Worm (Caenorhabditis elegans) whole organism, late embryonic: ENCODE results near the gene apa-2.

Experiments used
- C38D4.7 ChIP-seq: fragments of 200-800 bp; sonication (Bioruptor generic); optimal IDR thresholded peaks from 2 replicates; lab custom pipeline; 2018; ENCODE audit warnings: mild to moderate bottlenecking, missing genetic modification characterization, moderate library complexity, missing compliant biosample characterization
- T23F11.4 ChIP-seq: fragments of 200-800 bp; sonication (Bioruptor generic); optimal IDR thresholded peaks from 2 replicates; lab custom pipeline; 2018; ENCODE audit warnings: mild to moderate bottlenecking, missing genetic modification characterization, missing compliant biosample characterization
- Y22D7AL.16 ChIP-seq: sonication (generic microtip); optimal IDR thresholded peaks from 2 replicates; lab custom pipeline; 2016; ENCODE audit warnings: missing genetic modification characterization, missing compliant biosample characterization
- ahr-1 ChIP-seq: sonication (generic microtip); optimal IDR thresholded peaks from 2 replicates; lab custom pipeline; 2016; ENCODE audit warnings: missing genetic modification characterization, missing compliant biosample characterization
- ama-1 ChIP-seq: fragments of 150-350 bp; optimal IDR thresholded peaks from 2 replicates; lab custom pipeline; 2014
- ceh-14 ChIP-seq: sonication (generic microtip); optimal IDR thresholded peaks from 2 replicates; lab custom pipeline; 2016; ENCODE audit warnings: missing genotype, missing genetic modification characterization, missing compliant biosample characterization
- ceh-19 ChIP-seq: fragments of 200-800 bp; sonication (Bioruptor generic); optimal IDR thresholded peaks from 2 replicates; lab custom pipeline; 2018; ENCODE audit warnings: mild to moderate bottlenecking, missing genetic modification characterization, missing compliant biosample characterization
- ceh-2 ChIP-seq: sonication (generic microtip); optimal IDR thresholded peaks from 2 replicates; lab custom pipeline; 2016; ENCODE audit warnings: missing genotype, missing genetic modification characterization, missing compliant biosample characterization
- ceh-30 ChIP-seq: fragments of 150-350 bp; optimal IDR thresholded peaks from 2 replicates; lab custom pipeline; 2014; ENCODE audit warnings: missing biosample characterization, missing genetic modification characterization
- ceh-6 ChIP-seq: fragments of 200-800 bp; sonication (Bioruptor generic); optimal IDR thresholded peaks from 2 replicates; lab custom pipeline; 2018; ENCODE audit warnings: mild to moderate bottlenecking, missing genetic modification characterization, missing compliant biosample characterization
- ceh-9 ChIP-seq: sonication (generic microtip); optimal IDR thresholded peaks from 2 replicates; lab custom pipeline; 2016; ENCODE audit warnings: mild to moderate bottlenecking, missing genetic modification characterization, inconsistent platforms, missing compliant biosample characterization
- dmd-4 ChIP-seq: sonication (generic microtip); optimal IDR thresholded peaks from 2 replicates; lab custom pipeline; 2016; ENCODE audit warnings: borderline replicate concordance, missing genetic modification characterization, missing compliant biosample characterization
- ets-4 ChIP-seq: sonication (generic microtip); optimal IDR thresholded peaks from 2 replicates; lab custom pipeline; 2016; ENCODE audit warnings: missing genetic modification characterization, missing compliant biosample characterization
- eyg-1 ChIP-seq: sonication (generic microtip); optimal IDR thresholded peaks from 2 replicates; lab custom pipeline; 2016; ENCODE audit warnings: missing genotype, missing genetic modification characterization, missing compliant biosample characterization
- gmeb-2 ChIP-seq: sonication (generic microtip); optimal IDR thresholded peaks from 2 replicates; lab custom pipeline; 2016; ENCODE audit warnings: missing genetic modification characterization, inconsistent platforms, missing compliant biosample characterization
- hlh-13 ChIP-seq: fragments of 200-800 bp; sonication (Bioruptor generic); optimal IDR thresholded peaks from 2 replicates; lab custom pipeline; 2018; ENCODE audit warnings: mild to moderate bottlenecking, missing genetic modification characterization, missing compliant biosample characterization
- hlh-30 ChIP-seq: sonication (generic microtip); optimal IDR thresholded peaks from 2 replicates; lab custom pipeline; 2017; ENCODE audit warnings: antibody characterized with exemption, missing genetic modification characterization, missing compliant biosample characterization; ENCODE audit not compliant: insufficient read depth
- hlh-6 ChIP-seq: sonication (generic microtip); optimal IDR thresholded peaks from 2 replicates; lab custom pipeline; 2016; ENCODE audit warnings: missing genotype, missing genetic modification characterization, missing compliant biosample characterization
- lim-6 ChIP-seq: sonication (generic microtip); optimal IDR thresholded peaks from 2 replicates; lab custom pipeline; 2016; ENCODE audit warnings: missing genetic modification characterization, missing compliant biosample characterization
- lin-11 ChIP-seq: fragments of 200-800 bp; sonication (Bioruptor generic); optimal IDR thresholded peaks from 2 replicates; lab custom pipeline; 2018; ENCODE audit warnings: mild to moderate bottlenecking, missing genetic modification characterization, missing compliant biosample characterization
- madf-2 ChIP-seq: sonication (generic microtip); optimal IDR thresholded peaks from 2 replicates; lab custom pipeline; 2017; ENCODE audit warnings: missing genetic modification characterization, missing compliant biosample characterization
- mec-3 ChIP-seq: sonication (generic microtip); optimal IDR thresholded peaks from 2 replicates; lab custom pipeline; 2016; ENCODE audit warnings: borderline replicate concordance, missing genetic modification characterization, missing compliant biosample characterization
- nfya-1 ChIP-seq: sonication (generic microtip); optimal IDR thresholded peaks from 2 replicates; lab custom pipeline; 2017; ENCODE audit warnings: missing genetic modification characterization, mild to moderate bottlenecking, missing compliant biosample characterization, antibody characterized with exemption, moderate library complexity
- npax-4 ChIP-seq: sonication (generic microtip); optimal IDR thresholded peaks from 2 replicates; lab custom pipeline; 2016; ENCODE audit warnings: missing genetic modification characterization, missing compliant biosample characterization
- odd-2 ChIP-seq: sonication (generic microtip); optimal IDR thresholded peaks from 2 replicates; lab custom pipeline; 2017; ENCODE audit warnings: antibody characterized with exemption, mild to moderate bottlenecking, missing genetic modification characterization, missing compliant biosample characterization
- pax-1 ChIP-seq: fragments of 150-350 bp; optimal IDR thresholded peaks from 2 replicates; lab custom pipeline; 2014; ENCODE audit warnings: missing biosample characterization, missing genetic modification characterization
- pros-1 ChIP-seq: fragments of 150-350 bp; optimal IDR thresholded peaks from 2 replicates; lab custom pipeline; 2014; ENCODE audit warnings: missing biosample characterization, missing genetic modification reagents, missing genetic modification characterization
- sdc-2 ChIP-seq: sonication (generic microtip); optimal IDR thresholded peaks from 2 replicates; lab custom pipeline; 2016; ENCODE audit warnings: missing genotype, missing genetic modification characterization, missing compliant biosample characterization
- sox-2 ChIP-seq: fragments of 200-800 bp; sonication (Bioruptor generic); IDR thresholded peaks from 2 replicates; pipeline ENCODE4 v1.3.6; 2022; ENCODE audit warnings: missing genetic modification reagents, missing genetic modification characterization, missing compliant biosample characterization
- syd-9 ChIP-seq: sonication (generic microtip); optimal IDR thresholded peaks from 2 replicates; lab custom pipeline; 2016; ENCODE audit warnings: mild to moderate bottlenecking, missing genetic modification characterization, moderate library complexity, missing compliant biosample characterization
- ttx-3 ChIP-seq: sonication (generic microtip); optimal IDR thresholded peaks from 2 replicates; lab custom pipeline; 2016; ENCODE audit warnings: missing genetic modification reagents, missing genetic modification characterization, missing compliant biosample characterization
- unc-3 ChIP-seq, 2 experiments: fragments of 200-800 bp in 1 of 2; sonication (Bioruptor generic) in 1 of 2; sonication (generic microtip) in 1 of 2; conservative IDR thresholded peaks in 1 of 2; optimal IDR thresholded peaks in 1 of 2; 2 replicates each; pipeline versions ENCODE4 v1.3.6 to Lab custom; 2016 to 2022; ENCODE audit warnings: missing compliant biosample characterization in 2 of 2, missing genetic modification characterization in 2 of 2, missing genetic modification reagents in 1 of 2
- unc-42 ChIP-seq: sonication (generic microtip); optimal IDR thresholded peaks from 2 replicates; lab custom pipeline; 2016; ENCODE audit warnings: missing genotype, missing genetic modification characterization, missing compliant biosample characterization
- unc-55 ChIP-seq: sonication (generic microtip); optimal IDR thresholded peaks from 2 replicates; lab custom pipeline; 2017; ENCODE audit warnings: missing biosample characterization, missing genetic modification reagents, missing genetic modification characterization

The apa-2 gene

DNA sequence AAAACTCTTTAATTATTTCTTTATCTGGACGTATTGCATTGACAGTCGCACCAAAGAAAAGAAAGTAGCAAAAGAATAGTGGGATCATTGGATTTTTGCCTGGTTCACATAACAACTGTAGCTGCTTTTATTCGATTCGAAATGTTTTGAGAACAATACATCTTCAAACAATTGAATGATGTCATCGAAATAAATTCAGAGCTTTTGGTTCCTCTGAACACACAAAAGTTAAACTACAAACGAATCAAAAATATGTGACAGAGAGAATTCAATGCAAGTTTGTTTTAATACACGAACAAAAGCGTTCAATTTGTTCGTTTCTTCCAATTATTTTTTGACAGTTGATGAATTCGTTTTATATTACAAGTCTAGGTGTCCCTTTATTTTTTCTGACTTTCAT is 27.2 kb upstream of the apa-2 start, which contains the start of gene H29C22.1:
Gene H29C22.1, minus strand, starts transcription at position 101 of the 400 bp plus-strand sequence.
- TF ChIP-seq ceh-2 (tag; lab: Kevin White, UChicago) (no peak), ceh-19 (GFP tag; lab: Kevin White, UChicago) (no peak)

DNA sequence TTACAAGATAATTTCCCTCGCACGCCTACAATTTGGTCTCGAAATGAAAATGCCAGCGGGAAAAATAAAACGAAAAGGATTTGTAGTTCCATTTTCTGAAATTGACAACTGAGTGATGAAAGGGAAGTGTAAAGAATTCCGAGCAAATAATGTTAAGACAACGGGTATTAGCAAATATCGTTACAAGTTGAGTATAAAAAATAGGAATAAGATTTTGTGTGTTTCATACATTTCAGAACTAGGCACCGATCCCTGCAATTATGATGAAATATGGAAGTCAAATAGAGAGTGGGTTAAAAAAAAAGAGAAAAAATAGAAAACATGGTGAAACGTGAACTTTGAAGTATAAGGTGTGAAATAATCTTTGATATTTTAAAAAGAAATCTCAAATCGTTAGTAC is 24.1 kb upstream of the apa-2 start, which contains the start of gene ttr-38:
Gene ttr-38, minus strand, starts transcription at position 101 of the 400 bp plus-strand sequence.
- TF ChIP-seq dmd-4 (no peak), pros-1 (tag; lab: Kevin White, UChicago) (no peak), ceh-30 (tag; lab: Kevin White, UChicago) (no peak), hlh-30 (tag; lab: Kevin White, UChicago) (no peak), ceh-6 (GFP tag; lab: Kevin White, UChicago) (no peak), mec-3 (tag; lab: Kevin White, UChicago) (no peak), T23F11.4 (no peak), nfya-1 (tag; lab: Kevin White, UChicago) (no peak), odd-2 (no peak), syd-9 (tag; lab: Kevin White, UChicago) (no peak), C38D4.7 (GFP tag; lab: Kevin White, UChicago) (no peak), lim-6 (no peak), ceh-19 (GFP tag; lab: Kevin White, UChicago) (no peak), lin-11 (no peak), hlh-6 (tag; lab: Kevin White, UChicago) (no peak), ceh-14 (tag; lab: Kevin White, UChicago) (no peak), madf-2 (no peak)

DNA sequence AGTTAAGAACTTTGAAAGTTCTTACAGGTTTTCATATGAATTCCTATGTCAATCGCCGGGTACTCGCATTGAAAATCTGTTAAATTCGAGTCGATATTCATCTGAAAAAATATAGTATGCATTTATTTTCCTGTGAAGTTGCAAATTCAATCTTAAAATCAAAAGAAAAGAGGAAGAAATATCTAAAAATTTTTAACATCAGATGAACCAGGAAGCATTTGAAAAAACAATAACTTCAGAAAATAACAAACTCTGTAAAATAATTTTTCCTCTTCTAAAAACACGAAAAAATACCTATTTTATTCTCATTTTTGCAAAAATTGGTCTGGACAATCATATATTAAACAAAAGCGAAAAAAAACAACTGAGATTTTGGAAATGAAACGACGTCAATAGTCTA is 19.4 kb upstream of the apa-2 start, which contains the start of gene npr-7:
Gene npr-7, minus strand, starts transcription at position 101 of the 400 bp plus-strand sequence.
- no peak for TF ChIP-seq ceh-9
- no peak for TF ChIP-seq hlh-13 (GFP tag; lab: Kevin White, UChicago)
- no peak for TF ChIP-seq mec-3 (tag; lab: Kevin White, UChicago)
- no peak for TF ChIP-seq unc-3 (GFP tag; conservative IDR thresholded peaks at IDR 0.05; lab: Robert Waterston, UW)
- TF ChIP-seq unc-3 (tag; optimal IDR thresholded peaks at IDR 0.05; lab: Kevin White, UChicago), result no peak
- TF ChIP-seq npax-4, result no peak
- no peak for TF ChIP-seq C38D4.7 (GFP tag; lab: Kevin White, UChicago)
- no peak for TF ChIP-seq ama-1 (lab: Kevin White, UChicago)
- TF ChIP-seq unc-55, result no peak
- no peak for TF ChIP-seq sdc-2 (tag; lab: Kevin White, UChicago)

DNA sequence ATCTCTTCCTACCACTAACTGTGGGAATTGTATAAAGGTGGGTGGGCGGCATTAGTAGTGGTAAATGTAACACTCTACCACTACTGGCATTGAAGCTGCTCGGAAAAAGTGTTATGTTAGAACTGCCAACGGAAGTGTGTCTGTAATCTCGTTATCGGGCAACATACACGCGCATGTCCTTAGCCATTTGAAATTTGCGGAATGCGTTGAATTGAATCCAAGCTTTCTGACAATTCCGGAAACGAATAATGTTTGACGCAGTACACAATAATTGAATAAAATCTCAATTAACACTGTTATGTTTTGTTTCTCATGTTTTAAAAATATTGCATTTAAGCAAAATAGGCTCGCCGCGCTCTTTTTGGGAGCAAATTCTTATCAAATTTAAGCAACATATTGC is 13.5 kb upstream of the apa-2 start:
- no peak for TF ChIP-seq npax-4
- TF ChIP-seq unc-42 (tag; lab: Kevin White, UChicago), result peak; percentile 84

DNA sequence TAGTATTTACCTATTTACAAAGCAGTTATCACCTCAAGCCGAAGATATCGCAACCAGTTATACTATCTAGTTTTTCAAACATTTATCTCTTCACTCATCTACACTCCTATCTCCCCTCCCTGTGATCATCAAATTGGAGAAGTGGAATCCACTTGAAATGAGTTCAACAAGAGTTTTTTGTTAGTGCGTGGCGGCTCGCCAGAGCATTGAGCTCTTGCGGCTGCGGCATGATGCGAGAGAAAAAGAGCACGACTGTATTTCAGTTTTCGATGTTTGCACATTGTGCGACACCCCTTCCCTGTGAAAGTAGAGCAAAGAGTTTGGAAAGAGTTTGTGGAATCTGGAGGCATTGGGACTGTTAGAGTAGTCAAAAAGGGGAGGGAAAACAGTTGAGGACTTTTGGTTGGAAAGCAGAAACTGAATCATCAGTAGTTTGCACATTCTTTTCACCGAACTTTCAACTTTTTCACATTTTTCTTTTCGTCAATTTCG is 7.7 kb upstream of the apa-2 start, which contains the start of gene T20B5.2:
Gene T20B5.2, plus strand, starts transcription at position 442 of the 492 bp plus-strand sequence.
- no peak for TF ChIP-seq sox-2
- no peak for TF ChIP-seq ets-4 (tag; lab: Kevin White, UChicago)
- TF ChIP-seq pros-1 (tag; lab: Kevin White, UChicago), result no peak
- no peak for TF ChIP-seq syd-9 (tag; lab: Kevin White, UChicago)
- TF ChIP-seq pax-1 (tag; lab: Kevin White, UChicago), result no peak
- TF ChIP-seq unc-42 (tag; lab: Kevin White, UChicago), result no peak
- TF ChIP-seq eyg-1 (tag; lab: Kevin White, UChicago), result no peak
- no peak for TF ChIP-seq ahr-1 (tag; lab: Kevin White, UChicago)
- TF ChIP-seq sdc-2 (tag; lab: Kevin White, UChicago), result no peak
- TF ChIP-seq Y22D7AL.16 (tag; lab: Kevin White, UChicago), result no peak
- no peak for TF ChIP-seq ceh-6 (GFP tag; lab: Kevin White, UChicago)
- no peak for TF ChIP-seq gmeb-2 (tag; lab: Kevin White, UChicago)
- no peak for TF ChIP-seq ceh-2 (tag; lab: Kevin White, UChicago)
- TF ChIP-seq ceh-14 (tag; lab: Kevin White, UChicago), result no peak
- no peak for TF ChIP-seq ceh-30 (tag; lab: Kevin White, UChicago)
- TF ChIP-seq ttx-3 (tag; lab: Kevin White, UChicago), result no peak
- TF ChIP-seq hlh-6 (tag; lab: Kevin White, UChicago), result no peak
